Worm (Caenorhabditis elegans): ENCODE data around the gene C02D5.4.

C02D5.4 gene

DNA sequence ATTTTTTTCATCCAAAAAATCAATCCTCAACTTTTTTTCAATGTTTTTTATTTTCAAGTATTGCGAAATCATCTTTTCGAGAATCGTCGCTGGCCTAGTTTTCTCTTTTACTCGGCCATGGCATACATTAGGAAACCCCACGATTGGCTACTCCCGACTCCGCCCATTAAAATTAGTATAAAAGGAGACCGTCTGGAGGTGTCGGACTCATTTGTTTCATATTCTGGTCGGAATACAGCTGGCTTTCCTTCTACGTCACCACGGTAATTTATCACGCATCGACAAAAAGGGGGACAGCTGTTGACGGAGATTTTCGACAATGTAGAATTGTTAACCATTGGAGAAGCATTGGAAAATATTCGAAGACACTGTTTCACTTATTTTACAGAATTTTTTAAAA lies 23.0 kb upstream of the C02D5.4 start (continued):
- no peak for TF ChIP-seq elt-2 (tag; optimal IDR thresholded peaks at IDR 0.05)
- TF ChIP-seq ztf-16 (tag; optimal IDR thresholded peaks at IDR 0.05) = no peak
- TF ChIP-seq gmeb-2 (tag; optimal IDR thresholded peaks at IDR 0.05) = peak; percentile 37
- no peak for TF ChIP-seq syd-9 (tag; optimal IDR thresholded peaks at IDR 0.05)
- TF ChIP-seq K02D7.2 (tag; optimal IDR thresholded peaks at IDR 0.05) = no peak
- no peak for TF ChIP-seq nhr-232 (tag; optimal IDR thresholded peaks at IDR 0.05)
- peak; percentile 1 for TF ChIP-seq zip-5 (tag; optimal IDR thresholded peaks at IDR 0.05)
- no peak for TF ChIP-seq ceh-6 (GFP tag; optimal IDR thresholded peaks at IDR 0.05)
- TF ChIP-seq dve-1 (tag; optimal IDR thresholded peaks at IDR 0.05) = no peak
- TF ChIP-seq fkh-10 (GFP tag; optimal IDR thresholded peaks at IDR 0.05) = no peak
- TF ChIP-seq pros-1 (tag; optimal IDR thresholded peaks at IDR 0.05) = no peak
- TF ChIP-seq tbx-2 (tag; optimal IDR thresholded peaks at IDR 0.05) = peak; percentile 74
- no peak for TF ChIP-seq hlh-30 (tag; optimal IDR thresholded peaks at IDR 0.05; ENCODE audit: insufficient read depth)
- TF ChIP-seq ceh-34 (tag; optimal IDR thresholded peaks at IDR 0.05) = peak; percentile 46
- peak; percentile 63 for TF ChIP-seq tbx-7 (tag; optimal IDR thresholded peaks at IDR 0.05)

DNA sequence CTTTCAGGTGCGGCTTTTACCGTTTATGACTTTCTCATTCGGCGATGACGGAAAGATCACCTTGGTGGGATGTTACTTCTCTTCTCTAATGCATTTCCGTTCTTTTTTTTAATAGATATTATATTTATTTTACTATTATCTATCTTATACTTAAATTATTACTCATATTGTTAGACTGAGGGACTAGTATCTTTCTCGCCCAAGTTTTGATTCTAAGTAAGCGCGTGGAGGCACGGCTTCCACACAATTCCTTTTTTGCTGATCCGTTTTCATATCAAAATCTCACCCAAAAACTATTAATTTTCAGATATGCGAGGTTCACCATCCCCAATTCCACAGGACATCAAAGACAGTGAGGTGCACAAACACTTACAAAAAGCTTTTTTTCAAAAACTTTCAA lies 22.2 kb upstream of the C02D5.4 start, which contains the start of gene ZC21.10:
Gene ZC21.10, plus strand, starts transcription at position 301 of the 400 bp plus-strand sequence.
- TF ChIP-seq hlh-8 (tag; optimal IDR thresholded peaks at IDR 0.05) (no peak), tbx-7 (tag; optimal IDR thresholded peaks at IDR 0.05) (no peak), ahr-1 (tag; optimal IDR thresholded peaks at IDR 0.05) (no peak)

DNA sequence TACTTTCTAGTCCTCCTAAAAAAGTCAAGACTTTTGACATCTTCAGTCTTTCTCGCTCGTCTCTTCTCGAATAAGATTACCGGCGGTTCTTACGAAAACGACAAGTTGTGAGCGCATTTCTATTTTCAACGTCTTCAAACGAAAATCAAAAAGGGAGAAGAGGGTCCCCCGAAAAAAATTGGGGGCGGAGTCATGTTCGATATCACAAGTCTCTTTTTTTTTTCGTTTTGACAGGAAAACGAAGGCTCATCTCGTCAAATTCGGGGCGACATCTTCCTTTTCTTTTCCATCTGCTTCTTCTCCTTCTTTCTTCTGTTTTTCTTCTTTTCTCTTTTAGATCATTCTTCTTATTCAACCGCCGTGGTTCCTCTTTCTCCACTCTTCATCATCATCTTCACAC lies 18.1 kb upstream of the C02D5.4 start:
- TF ChIP-seq K09A11.1 (tag; optimal IDR thresholded peaks at IDR 0.05; ENCODE audit: insufficient read depth) (no peak), unc-42 (tag; optimal IDR thresholded peaks at IDR 0.05) (peak; percentile 39), sox-2 (GFP tag; IDR thresholded peaks at IDR 0.05) (no peak), hlh-13 (GFP tag; optimal IDR thresholded peaks at IDR 0.05) (no peak), odd-2 (tag; optimal IDR thresholded peaks at IDR 0.05) (no peak)

DNA sequence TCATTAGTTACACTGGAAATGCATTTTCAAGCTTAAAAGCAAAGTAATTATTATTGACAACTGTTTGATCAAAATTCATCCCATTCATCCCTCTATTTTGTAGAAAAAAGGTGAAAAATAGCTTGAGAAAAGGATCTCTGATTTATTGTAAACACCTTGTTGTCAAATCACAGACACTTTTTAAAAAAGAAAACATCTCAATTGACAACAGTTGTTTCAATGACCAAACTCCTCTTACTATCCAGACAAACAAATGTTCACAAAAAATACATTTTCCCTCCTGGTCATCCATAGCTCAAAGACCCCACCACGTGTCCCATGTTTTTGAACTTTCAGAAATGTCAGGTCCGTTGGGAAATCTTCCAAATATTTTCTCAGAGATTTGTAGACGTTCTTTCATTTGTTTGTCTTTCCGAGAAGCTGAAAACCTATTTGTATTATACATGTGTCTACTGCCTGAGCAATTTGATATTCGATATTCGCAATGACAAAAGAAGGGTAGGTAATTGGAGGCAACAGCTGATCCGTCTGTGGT lies 17.3 kb upstream of the C02D5.4 start, which contains the start of gene trp-1:
Gene trp-1, plus strand, starts transcription at position 485 of the 535 bp plus-strand sequence.
- TF ChIP-seq ceh-30 (tag; optimal IDR thresholded peaks at IDR 0.05) (no peak), unc-42 (tag; optimal IDR thresholded peaks at IDR 0.05) (no peak), ref-2 (tag; optimal IDR thresholded peaks at IDR 0.05) (no peak), rnt-1 (tag; optimal IDR thresholded peaks at IDR 0.05) (no peak), ceh-48 (tag; optimal IDR thresholded peaks at IDR 0.05) (no peak), nhr-232 (tag; optimal IDR thresholded peaks at IDR 0.05) (no peak), ceh-9 (tag; optimal IDR thresholded peaks at IDR 0.05) (no peak), K09A11.1 (tag; optimal IDR thresholded peaks at IDR 0.05; ENCODE audit: insufficient read depth) (no peak), dve-1 (tag; optimal IDR thresholded peaks at IDR 0.05) (no peak), ttx-3 (tag; optimal IDR thresholded peaks at IDR 0.05) (no peak), hlh-30 (tag; optimal IDR thresholded peaks at IDR 0.05; ENCODE audit: insufficient read depth) (no peak), ceh-34 (tag; optimal IDR thresholded peaks at IDR 0.05) (no peak), ztf-16 (tag; optimal IDR thresholded peaks at IDR 0.05) (no peak), nhr-11 (tag; optimal IDR thresholded peaks at IDR 0.05) (no peak), lin-11 (tag; optimal IDR thresholded peaks at IDR 0.05) (no peak), elt-4 (tag; optimal IDR thresholded peaks at IDR 0.05) (no peak), ceh-19 (GFP tag; optimal IDR thresholded peaks at IDR 0.05) (no peak), pha-2 (tag; optimal IDR thresholded peaks at IDR 0.05) (no peak)

DNA sequence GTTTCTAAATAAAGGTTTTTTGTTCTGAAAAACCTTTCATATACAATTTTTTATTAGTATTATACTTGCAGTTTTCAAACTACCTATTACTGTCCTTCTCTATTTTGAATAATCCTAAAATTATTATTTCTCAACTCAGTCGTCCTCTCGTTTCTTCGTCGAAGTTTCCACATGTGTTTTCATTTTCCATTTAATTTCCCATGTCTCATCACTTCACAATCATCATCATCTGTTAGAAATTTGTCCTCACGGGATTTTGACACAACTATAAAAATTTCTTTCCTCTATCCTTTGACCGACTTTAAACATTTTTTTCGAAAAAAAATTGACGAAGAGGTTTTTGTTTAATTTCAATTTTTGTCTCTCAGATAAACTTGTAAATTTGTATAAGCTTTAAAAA lies 16.5 kb upstream of the C02D5.4 start:
- no peak for TF ChIP-seq fax-1 (tag; optimal IDR thresholded peaks at IDR 0.05)
- no peak for TF ChIP-seq unc-86 (tag; optimal IDR thresholded peaks at IDR 0.05)
- TF ChIP-seq pqm-1 (tag; optimal IDR thresholded peaks at IDR 0.05) = no peak
- no peak for TF ChIP-seq odd-2 (tag; optimal IDR thresholded peaks at IDR 0.05)
- TF ChIP-seq hlh-15 (tag; optimal IDR thresholded peaks at IDR 0.05) = no peak
- no peak for TF ChIP-seq ttx-3 (tag; optimal IDR thresholded peaks at IDR 0.05)
- TF ChIP-seq lin-11 (tag; optimal IDR thresholded peaks at IDR 0.05) = no peak
- TF ChIP-seq tbx-7 (tag; optimal IDR thresholded peaks at IDR 0.05) = no peak
- TF ChIP-seq ceh-22 (tag; optimal IDR thresholded peaks at IDR 0.05) = no peak
- no peak for TF ChIP-seq npax-4 (tag; optimal IDR thresholded peaks at IDR 0.05)
- no peak for TF ChIP-seq T23F11.4 (GFP tag; optimal IDR thresholded peaks at IDR 0.05)
- no peak for TF ChIP-seq ceh-18 (tag; optimal IDR thresholded peaks at IDR 0.05)

All from whole organism, late embryonic.